Worm (Caenorhabditis elegans) whole organism, dauer: ENCODE measurements around the gene Y39A1A.21.

Source experiments
- unc-62 ChIP-seq: sonication (generic microtip); optimal IDR thresholded peaks from 2 replicates; lab custom pipeline; 2017; ENCODE audit warnings: missing biosample characterization, missing genetic modification reagents, missing genetic modification characterization

Gene Y39A1A.21

ce11 chrIII:10730510-10730909, 23.7 kb upstream of the Y39A1A.21 start, which contains the start of gene tat-3:
Gene tat-3, minus strand, starts transcription at chrIII:10730705.
- no peak for TF ChIP-seq unc-62

DNA sequence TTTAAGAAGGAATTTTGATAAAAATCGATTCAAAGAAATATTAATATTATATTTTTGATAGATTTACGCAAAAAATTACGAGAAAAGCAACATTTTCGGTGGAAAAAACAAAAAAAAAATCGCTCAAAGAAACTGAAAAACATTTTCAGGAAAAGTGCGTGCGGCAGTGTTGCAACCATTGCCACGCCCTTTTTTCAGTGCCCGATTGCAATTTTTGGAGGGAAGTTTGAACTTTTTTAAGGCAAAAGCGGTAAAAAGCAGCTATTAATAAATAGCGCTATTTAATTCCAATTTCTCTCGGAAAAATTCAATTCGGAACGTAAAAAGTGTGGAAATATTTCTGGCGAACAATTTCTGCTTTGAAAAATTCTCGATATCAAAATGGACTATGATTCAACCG, 14.2 kb upstream of the Y39A1A.21 start:
- no peak for TF ChIP-seq unc-62

- TF ChIP-seq unc-62 = no peak
These were observed 13.3 kb upstream of the Y39A1A.21 start for ce11 chrIII:10720170-10720569.

ce11 chrIII:10719057-10719456, 12.2 kb upstream of the Y39A1A.21 start:
- TF ChIP-seq unc-62 = no peak

ce11 chrIII:10718078-10718477, 11.3 kb upstream of the Y39A1A.21 start:
- TF ChIP-seq unc-62 = no peak

ce11 chrIII:10717479-10717878, 10.7 kb upstream of the Y39A1A.21 start:
- no peak for TF ChIP-seq unc-62

ce11 chrIII:10716091-10716490, 9.3 kb upstream of the Y39A1A.21 start, which contains the start of gene W09D10.4:
Gene W09D10.4, minus strand, starts transcription at chrIII:10716191.
- no peak for TF ChIP-seq unc-62

DNA sequence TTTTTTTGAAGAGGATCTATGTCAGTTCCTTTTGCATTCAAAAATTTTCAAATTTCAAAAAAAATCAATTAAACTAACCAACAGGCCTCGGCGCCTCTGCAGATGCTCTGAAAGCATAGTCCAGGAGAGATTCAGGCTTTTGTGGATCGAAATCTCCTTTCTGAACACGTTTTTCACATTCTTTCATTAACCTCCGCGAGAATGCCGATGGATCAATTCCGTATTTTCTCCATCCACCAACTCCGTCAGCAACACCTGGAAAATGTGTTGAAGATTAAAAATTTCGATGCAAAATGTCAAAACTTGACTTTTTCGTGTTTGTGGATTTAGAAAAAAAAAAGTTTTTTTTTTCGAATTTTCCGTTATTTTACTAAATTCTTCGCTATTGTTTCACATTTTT, 7.7 kb upstream of the Y39A1A.21 start:
- no peak for TF ChIP-seq unc-62

ce11 chrIII:10711192-10711673, 4.4 kb upstream of the Y39A1A.21 start, which contains the start of gene W09D10.5:
Gene W09D10.5, minus strand, starts transcription at chrIII:10711536.
- TF ChIP-seq unc-62 = no peak

- TF ChIP-seq unc-62 = no peak
These were observed 2.9 kb upstream of the Y39A1A.21 start for ce11 chrIII:10709676-10710075.

- TF ChIP-seq unc-62 = no peak
These were observed 1.7 kb upstream of the Y39A1A.21 start for ce11 chrIII:10708484-10708883.

ce11 chrIII:10707461-10707860, 639 bp upstream of the Y39A1A.21 start, which contains the start of gene mrpl-12:
Gene mrpl-12, plus strand, starts transcription at chrIII:10707761.
- TF ChIP-seq unc-62 = no peak

- no peak for TF ChIP-seq unc-62
These were observed 341 bp downstream of the Y39A1A.21 start for ce11 chrIII:10706481-10706880.

ce11 chrIII:10704499-10704898, 2.3 kb downstream of the Y39A1A.21 start:
- no peak for TF ChIP-seq unc-62

ce11 chrIII:10703833-10704232, 3.0 kb downstream of the Y39A1A.21 start:
- TF ChIP-seq unc-62 = no peak

DNA sequence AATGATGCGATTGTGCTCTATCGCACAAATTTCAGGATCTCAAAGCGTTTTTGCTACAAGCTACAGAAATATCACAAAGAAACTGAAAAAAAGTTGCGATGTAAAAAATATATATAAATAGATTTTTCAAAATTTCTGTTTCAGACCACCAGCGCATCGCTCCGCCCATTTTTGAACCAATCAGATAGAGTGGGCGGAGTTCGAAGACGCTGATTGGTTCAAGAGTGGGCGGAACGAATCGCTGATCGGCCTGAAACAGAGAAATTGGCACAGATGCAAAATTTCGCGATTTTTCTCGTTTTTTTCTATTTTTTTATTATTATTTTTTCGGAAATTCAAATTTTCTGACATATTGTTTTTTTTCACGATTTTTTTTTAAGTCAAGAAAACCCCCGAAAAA, 4.0 kb downstream of the Y39A1A.21 start:
- TF ChIP-seq unc-62 = no peak

ce11 chrIII:10700460-10700859, 6.4 kb downstream of the Y39A1A.21 start, which contains the start of gene Y39A1A.20:
Gene Y39A1A.20, minus strand, starts transcription at chrIII:10700560.
- TF ChIP-seq unc-62 = no peak

DNA sequence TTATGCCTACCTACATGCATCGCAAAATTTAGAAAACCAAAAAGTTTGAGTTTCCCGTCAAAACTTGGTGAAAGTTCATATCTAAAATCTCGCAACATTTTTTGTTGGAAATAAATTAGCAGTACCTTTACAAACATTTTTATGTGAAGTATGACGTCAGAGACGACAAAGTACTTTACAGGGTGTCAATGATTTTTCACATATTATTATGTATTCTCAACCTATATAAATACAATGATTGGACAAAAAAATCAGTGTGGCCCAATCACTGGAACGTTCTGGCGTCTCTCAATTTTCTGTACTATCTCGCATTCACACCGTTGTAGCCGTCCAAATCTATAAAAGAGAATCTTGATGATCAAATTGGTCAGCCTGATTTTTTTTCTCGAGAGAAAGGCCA, 12.5 kb downstream of the Y39A1A.21 start, which contains the start of the genes Y39A1A.18 and fmo-3:
TSS of gene Y39A1A.18 (minus strand) at position 192 of the 400 bp plus-strand sequence.
TSS of gene fmo-3 (plus strand) at position 388 of the 400 bp plus-strand sequence.
- no peak for TF ChIP-seq unc-62

ce11 chrIII:10691019-10691418, 15.8 kb downstream of the Y39A1A.21 start, which contains the start of gene Y39A1A.17:
Gene Y39A1A.17, minus strand, starts transcription at chrIII:10691119.
- no peak for TF ChIP-seq unc-62
